Fruit fly (Drosophila melanogaster): Measurements from ENCODE around the gene cm.

cm gene

dm6 chrX:6969364-6970137 lies 41.4 kb downstream of the cm start, which contains the start of gene CG4586 (continued):
- peak; percentile 74 for TF ChIP-seq klu (GFP tag; IDR thresholded peaks at IDR 0.05)
- TF ChIP-seq H15 (GFP tag; IDR thresholded peaks at IDR 0.05), result peak; percentile 85
- peak; percentile 96 for TF ChIP-seq CG10147 (GFP tag; optimal IDR thresholded peaks at IDR 0.05)
- peak; percentile 83 for TF ChIP-seq CG4730 (GFP tag; IDR thresholded peaks at IDR 0.05)
- peak; percentile 95 for TF ChIP-seq gcm (GFP tag; optimal IDR thresholded peaks at IDR 0.05)
- TF ChIP-seq Gug (GFP tag; IDR thresholded peaks at IDR 0.05), result peak; percentile 82
- peak; percentile 96 for TF ChIP-seq CG15269 (tag; optimal IDR thresholded peaks at IDR 0.05)
- TF ChIP-seq Ets65A (GFP tag), result peak; percentile 99
- TF ChIP-seq PHDP (tag; optimal IDR thresholded peaks at IDR 0.05), result peak; percentile 98
- no peak for TF ChIP-seq hb (GFP tag; IDR thresholded peaks at IDR 0.05; ENCODE audit: partially characterized antibody)
- TF ChIP-seq Ssrp (tag; optimal IDR thresholded peaks at IDR 0.05), result peak; percentile 69
- no peak for TF ChIP-seq lov (optimal IDR thresholded peaks at IDR 0.05)
- TF ChIP-seq lov (GFP tag; IDR thresholded peaks at IDR 0.05), result peak; percentile 95
- peak; percentile 84 for TF ChIP-seq Myb (GFP tag; optimal IDR thresholded peaks at IDR 0.05)
- TF ChIP-seq CG16815 (GFP tag; optimal IDR thresholded peaks at IDR 0.05), result peak; percentile 62
- TF ChIP-seq MBD-R2 (GFP tag; IDR thresholded peaks at IDR 0.05), result peak; percentile 90
- peak; percentile 67 for TF ChIP-seq ssp (GFP tag; IDR thresholded peaks at IDR 0.05)
- TF ChIP-seq dm (GFP tag; optimal IDR thresholded peaks at IDR 0.05), result peak; percentile 89
- peak; percentile 88 for TF ChIP-seq lmd (GFP tag; IDR thresholded peaks at IDR 0.05)
- TF ChIP-seq CoRest (tag; optimal IDR thresholded peaks at IDR 0.05), result peak; percentile 87
- peak; percentile 78; the same call in 1 of the 2 replicates for TF ChIP-seq ham (GFP tag; IDR thresholded peaks at IDR 0.05)
- peak; percentile 90 for TF ChIP-seq tx (GFP tag; optimal IDR thresholded peaks at IDR 0.05)
- no peak for TF ChIP-seq CG14860 (GFP tag; IDR thresholded peaks at IDR 0.05; ENCODE audit: partially characterized antibody)
- peak; percentile 22 for TF ChIP-seq CG9797 (GFP tag; optimal IDR thresholded peaks at IDR 0.05)
- TF ChIP-seq CG11695 (GFP tag; IDR thresholded peaks at IDR 0.05), result peak; percentile 97
- TF ChIP-seq Atf-2 (GFP tag; optimal IDR thresholded peaks at IDR 0.05), result peak; percentile 90
- TF ChIP-seq CG18599 (GFP tag; optimal IDR thresholded peaks at IDR 0.05), result peak; percentile 98
- TF ChIP-seq Bteb2 (GFP tag; optimal IDR thresholded peaks at IDR 0.05), result peak; percentile 96
- peak; percentile 97 for TF ChIP-seq lbe (GFP tag; optimal IDR thresholded peaks at IDR 0.05)
- TF ChIP-seq so (GFP tag; IDR thresholded peaks at IDR 0.05), result peak; percentile 98
- TF ChIP-seq her (GFP tag; optimal IDR thresholded peaks at IDR 0.05), result peak; percentile 97
- TF ChIP-seq CG16863 (GFP tag; optimal IDR thresholded peaks at IDR 0.05), result peak; percentile 94
- peak; percentile 92 for TF ChIP-seq onecut (GFP tag; IDR thresholded peaks at IDR 0.05)
- TF ChIP-seq kay (GFP tag; optimal IDR thresholded peaks at IDR 0.05), result peak; percentile 80
- peak; percentile 90 for TF ChIP-seq ase (GFP tag; IDR thresholded peaks at IDR 0.05)
- no peak for TF ChIP-seq Hr39 (optimal IDR thresholded peaks at IDR 0.05)
- peak; percentile 93 for TF ChIP-seq bowl (GFP tag; IDR thresholded peaks at IDR 0.05)
- peak; percentile 57 to 62 for TF ChIP-seq insv (GFP tag; optimal IDR thresholded peaks at IDR 0.05)
- peak; percentile 79 for TF ChIP-seq danr (GFP tag; IDR thresholded peaks at IDR 0.05)
- TF ChIP-seq Deaf1 (tag; optimal IDR thresholded peaks at IDR 0.05), result peak; percentile 79
- TF ChIP-seq CG12769 (tag; optimal IDR thresholded peaks at IDR 0.05), result peak; percentile 98
- TF ChIP-seq CG4854 (GFP tag; optimal IDR thresholded peaks at IDR 0.05), result peak; percentile 94
- peak; percentile 95 for TF ChIP-seq CG10654 (GFP tag; optimal IDR thresholded peaks at IDR 0.05)
- TF ChIP-seq CG10321 (GFP tag; IDR thresholded peaks at IDR 0.05), result peak; percentile 80
- TF ChIP-seq CG4360 (GFP tag; IDR thresholded peaks at IDR 0.05), result peak; percentile 66
- peak; percentile 82 for TF ChIP-seq Ets97D (GFP tag; optimal IDR thresholded peaks at IDR 0.05)
- TF ChIP-seq CG17802 (tag; optimal IDR thresholded peaks at IDR 0.05), result peak; percentile 80
- peak; percentile 92 for TF ChIP-seq NK7.1 (GFP tag; optimal IDR thresholded peaks at IDR 0.05)
- peak; percentile 94 for TF ChIP-seq CG9727 (GFP tag; optimal IDR thresholded peaks at IDR 0.05)
- TF ChIP-seq usp (GFP tag; optimal IDR thresholded peaks at IDR 0.05), result no peak
- TF ChIP-seq CG31365 (tag; optimal IDR thresholded peaks at IDR 0.05), result peak; percentile 92
